Worm (Caenorhabditis elegans) whole organism, L2 larva: Measurements from ENCODE around the gene cthd-1.
A peak's percentile ranks its signal among the peaks of the same experiment; 100 is the strongest.

Experiments
- C34F6.9 ChIP-seq: fragments of 150-350 bp; optimal IDR thresholded peaks from 2 replicates; lab custom pipeline; 2014; ENCODE audit warnings: missing biosample characterization, missing genetic modification characterization
- F13H6.1 ChIP-seq: sonication (generic microtip); optimal IDR thresholded peaks from 2 replicates; lab custom pipeline; 2016; ENCODE audit warnings: missing genetic modification characterization, missing compliant biosample characterization
- R02D3.7 ChIP-seq: fragments of 150-350 bp; optimal IDR thresholded peaks from 2 replicates; lab custom pipeline; 2014; ENCODE audit warnings: missing biosample characterization, missing genetic modification characterization
- Y55F3AM.14 ChIP-seq: fragments of 200-800 bp; sonication (Bioruptor generic); optimal IDR thresholded peaks from 2 replicates; lab custom pipeline; 2018; ENCODE audit warnings: mild to moderate bottlenecking, missing genetic modification characterization, missing compliant biosample characterization
- ZK546.5 ChIP-seq: sonication (generic microtip); optimal IDR thresholded peaks from 2 replicates; lab custom pipeline; 2017; ENCODE audit warnings: missing biosample characterization, missing genetic modification characterization
- alr-1 ChIP-seq: fragments of 150-350 bp; optimal IDR thresholded peaks from 2 replicates; lab custom pipeline; 2014; ENCODE audit warnings: missing biosample characterization, missing genetic modification characterization
- aly-2 ChIP-seq: fragments of 150-350 bp; optimal IDR thresholded peaks from 2 replicates; lab custom pipeline; 2014; ENCODE audit warnings: missing biosample characterization, missing genetic modification characterization
- ama-1 ChIP-seq: fragments of 150-350 bp; optimal IDR thresholded peaks from 2 replicates; lab custom pipeline; 2018; ENCODE audit warnings: inconsistent platforms
- blmp-1 ChIP-seq: sonication (generic microtip); optimal IDR thresholded peaks from 2 replicates; lab custom pipeline; 2017; ENCODE audit warnings: missing genetic modification characterization, mild to moderate bottlenecking, missing compliant biosample characterization, antibody characterized with exemption, moderate library complexity; ENCODE audit not compliant: insufficient read depth
- ceh-82 ChIP-seq: fragments of 150-350 bp; optimal IDR thresholded peaks from 2 replicates; lab custom pipeline; 2014; ENCODE audit warnings: missing biosample characterization, missing genetic modification characterization
- crh-2 ChIP-seq: sonication (generic microtip); optimal IDR thresholded peaks from 2 replicates; lab custom pipeline; 2017; ENCODE audit warnings: missing biosample characterization, missing genetic modification characterization
- dmd-4 ChIP-seq: sonication (generic microtip); optimal IDR thresholded peaks from 2 replicates; lab custom pipeline; 2017; ENCODE audit warnings: missing biosample characterization, missing genetic modification characterization
- elt-3 ChIP-seq: sonication (generic microtip); optimal IDR thresholded peaks from 2 replicates; lab custom pipeline; 2017; ENCODE audit warnings: missing biosample characterization, missing genetic modification characterization
- fos-1 ChIP-seq: fragments of 150-350 bp; optimal IDR thresholded peaks from 2 replicates; lab custom pipeline; 2014; ENCODE audit warnings: missing biosample characterization, missing genetic modification characterization
- gmeb-1 ChIP-seq: fragments of 150-350 bp; optimal IDR thresholded peaks from 2 replicates; lab custom pipeline; 2014; ENCODE audit warnings: missing biosample characterization, missing genetic modification characterization
- lin-11 ChIP-seq: fragments of 150-350 bp; sonication (generic microtip); optimal IDR thresholded peaks from 2 replicates; lab custom pipeline; 2014; ENCODE audit warnings: missing biosample characterization, missing genetic modification characterization, inconsistent platforms, mixed read lengths
- lin-13 ChIP-seq: fragments of 150-350 bp; optimal IDR thresholded peaks from 2 replicates; lab custom pipeline; 2014; ENCODE audit warnings: missing biosample characterization, missing genetic modification reagents, missing genetic modification characterization
- lin-39 ChIP-seq: fragments of 150-350 bp; optimal IDR thresholded peaks from 2 replicates; lab custom pipeline; 2014; ENCODE audit warnings: missing biosample characterization, missing genetic modification reagents, missing genetic modification characterization
- lsy-2 ChIP-seq, 2 experiments: fragments of 150-350 bp in 1 of 2; sonication (generic microtip) in 1 of 2; optimal IDR thresholded peaks; 2 replicates each; lab custom pipeline; 2014 to 2017; ENCODE audit warnings: missing biosample characterization in 2 of 2, missing genetic modification characterization in 2 of 2
- mbf-1 ChIP-seq: sonication (generic microtip); optimal IDR thresholded peaks from 2 replicates; lab custom pipeline; 2017; ENCODE audit warnings: missing biosample characterization, missing genetic modification characterization
- mdl-1 ChIP-seq, 2 experiments: fragments of 150-350 bp in 1 of 2; sonication (generic microtip) in 1 of 2; optimal IDR thresholded peaks; 2 replicates each; lab custom pipeline; 2017; ENCODE audit warnings: missing biosample characterization in 2 of 2, missing genetic modification characterization in 2 of 2
- nhr-10 ChIP-seq: sonication (generic microtip); optimal IDR thresholded peaks from 2 replicates; lab custom pipeline; 2017; ENCODE audit warnings: missing biosample characterization, missing genetic modification characterization
- nhr-11 ChIP-seq: fragments of 150-350 bp; optimal IDR thresholded peaks from 2 replicates; lab custom pipeline; 2014; ENCODE audit warnings: missing biosample characterization, missing genetic modification characterization
- nhr-12 ChIP-seq: fragments of 150-350 bp; optimal IDR thresholded peaks from 2 replicates; lab custom pipeline; 2014; ENCODE audit warnings: missing biosample characterization, missing genetic modification characterization
- nhr-129 ChIP-seq: fragments of 150-350 bp; optimal IDR thresholded peaks from 2 replicates; lab custom pipeline; 2014; ENCODE audit warnings: missing biosample characterization, missing genetic modification characterization
- nhr-21 ChIP-seq: fragments of 150-350 bp; optimal IDR thresholded peaks from 2 replicates; lab custom pipeline; 2014; ENCODE audit warnings: missing biosample characterization, missing genetic modification characterization
- nhr-23 ChIP-seq: fragments of 150-350 bp; optimal IDR thresholded peaks from 2 replicates; lab custom pipeline; 2014; ENCODE audit warnings: missing biosample characterization, missing genetic modification reagents, missing genetic modification characterization
- nhr-237 ChIP-seq: fragments of 150-350 bp; optimal IDR thresholded peaks from 2 replicates; lab custom pipeline; 2014; ENCODE audit warnings: missing biosample characterization, missing genetic modification characterization
- nhr-6 ChIP-seq: fragments of 150-350 bp; optimal IDR thresholded peaks from 2 replicates; lab custom pipeline; 2014; ENCODE audit warnings: missing biosample characterization, missing genetic modification characterization
- nhr-77 ChIP-seq: fragments of 150-350 bp; optimal IDR thresholded peaks from 2 replicates; lab custom pipeline; 2014; ENCODE audit warnings: missing biosample characterization, missing genetic modification characterization
- peb-1 ChIP-seq: fragments of 150-350 bp; optimal IDR thresholded peaks from 2 replicates; lab custom pipeline; 2014; ENCODE audit warnings: missing biosample characterization, missing genetic modification characterization
- sem-4 ChIP-seq: fragments of 150-350 bp; optimal IDR thresholded peaks from 2 replicates; lab custom pipeline; 2014; ENCODE audit warnings: missing biosample characterization, missing genetic modification reagents, missing genetic modification characterization
- skn-1 ChIP-seq: sonication (generic microtip); optimal IDR thresholded peaks from 2 replicates; lab custom pipeline; 2017; ENCODE audit warnings: missing biosample characterization, missing genetic modification characterization
- sma-3 ChIP-seq: sonication (generic microtip); optimal IDR thresholded peaks from 2 replicates; lab custom pipeline; 2016; ENCODE audit warnings: missing genetic modification reagents, missing genetic modification characterization, missing compliant biosample characterization
- sma-9 ChIP-seq, 2 experiments: fragments of 150-350 bp in 1 of 2; sonication (generic microtip) in 1 of 2; optimal IDR thresholded peaks; 2 replicates each; lab custom pipeline; 2014 to 2016; ENCODE audit warnings: missing genetic modification characterization in 2 of 2, mild to moderate bottlenecking in 1 of 2, missing biosample characterization in 1 of 2, missing compliant biosample characterization in 1 of 2, missing genetic modification reagents in 1 of 2, moderate library complexity in 1 of 2
- snpc-4 ChIP-seq: fragments of 150-350 bp; optimal IDR thresholded peaks from 2 replicates; lab custom pipeline; 2014; ENCODE audit warnings: missing biosample characterization, missing genetic modification characterization
- unc-39 ChIP-seq: fragments of 150-350 bp; optimal IDR thresholded peaks from 2 replicates; lab custom pipeline; 2014; ENCODE audit warnings: missing biosample characterization, missing genetic modification characterization
- unc-55 ChIP-seq: fragments of 150-350 bp; sonication (generic microtip); optimal IDR thresholded peaks from 3 replicates; lab custom pipeline; 2014; ENCODE audit warnings: missing biosample characterization, missing genetic modification reagents, missing genetic modification characterization
- unc-62 ChIP-seq: fragments of 150-350 bp; optimal IDR thresholded peaks from 2 replicates; lab custom pipeline; 2014; ENCODE audit warnings: missing biosample characterization, missing genetic modification reagents, missing genetic modification characterization
- zag-1 ChIP-seq: fragments of 150-350 bp; optimal IDR thresholded peaks from 2 replicates; lab custom pipeline; 2014; ENCODE audit warnings: missing biosample characterization, missing genetic modification characterization
- ztf-1 ChIP-seq: fragments of 200-800 bp; sonication (Bioruptor generic); conservative IDR thresholded peaks from 2 replicates; pipeline ENCODE4 v1.3.6; 2022; ENCODE audit warnings: missing genetic modification characterization, missing compliant biosample characterization
- ztf-11 ChIP-seq: sonication (generic microtip); optimal IDR thresholded peaks from 2 replicates; lab custom pipeline; 2017; ENCODE audit warnings: missing biosample characterization, missing genetic modification characterization
- ztf-4 ChIP-seq: fragments of 150-350 bp; optimal IDR thresholded peaks from 2 replicates; lab custom pipeline; 2014; ENCODE audit warnings: missing biosample characterization, missing genetic modification characterization

The cthd-1 gene

ce11 chrV:9685559-9685958 lies 7.5 kb downstream of the cthd-1 start, which contains the start of gene ZK287.4:
TSS of gene ZK287.4 (minus strand) at chrV:9685659.
- no peak for TF ChIP-seq sma-3
- TF ChIP-seq lin-39 (tag; lab: Kevin White, UChicago): no peak
- TF ChIP-seq F13H6.1 (tag; lab: Kevin White, UChicago): no peak
- no peak for TF ChIP-seq nhr-21 (tag; lab: Kevin White, UChicago)
- TF ChIP-seq lsy-2 (tag; optimal IDR thresholded peaks at IDR 0.05; lab: Kevin White, UChicago): no peak
- no peak for TF ChIP-seq sem-4 (tag; lab: Kevin White, UChicago)
- TF ChIP-seq unc-62 (GFP tag; lab: Kevin White, UChicago): no peak
- TF ChIP-seq ZK546.5 (tag; lab: Kevin White, UChicago): no peak
- TF ChIP-seq fos-1: no peak
- no peak for TF ChIP-seq aly-2 (tag; lab: Kevin White, UChicago)
- TF ChIP-seq nhr-77 (tag; lab: Kevin White, UChicago): no peak
- TF ChIP-seq ztf-4: no peak
- TF ChIP-seq gmeb-1 (tag; lab: Kevin White, UChicago): no peak
- TF ChIP-seq mbf-1 (tag; lab: Kevin White, UChicago): no peak
- TF ChIP-seq, all 48 proteins: peak for 0

ce11 chrV:9689364-9689763 lies 11.3 kb downstream of the cthd-1 start:
- TF ChIP-seq mdl-1 (tag; optimal IDR thresholded peaks at IDR 0.05; lab: Kevin White, UChicago) (no peak), nhr-10 (tag; lab: Kevin White, UChicago) (no peak), Y55F3AM.14 (GFP tag; lab: Kevin White, UChicago) (no peak), unc-39 (no peak), gmeb-1 (tag; lab: Kevin White, UChicago) (no peak), nhr-23 (tag; lab: Kevin White, UChicago) (no peak), lsy-2 (tag; optimal IDR thresholded peaks at IDR 0.05; lab: Kevin White, UChicago) (no peak), ama-1 (no peak), blmp-1 (tag; lab: Kevin White, UChicago) (no peak), nhr-21 (tag; lab: Kevin White, UChicago) (no peak), alr-1 (no peak), nhr-12 (tag; lab: Kevin White, UChicago) (no peak), nhr-237 (no peak), mbf-1 (tag; lab: Kevin White, UChicago) (no peak), C34F6.9 (tag; lab: Kevin White, UChicago) (no peak), nhr-129 (no peak), snpc-4 (no peak), elt-3 (tag; lab: Kevin White, UChicago) (no peak), ztf-4 (no peak)
- TF ChIP-seq, all 48 proteins: peak for 0

- TF ChIP-seq unc-39 (no peak), unc-55 (no peak), lsy-2 (tag; optimal IDR thresholded peaks at IDR 0.05; lab: Kevin White, UChicago) (no peak), ztf-11 (tag; lab: Kevin White, UChicago) (no peak), lin-11 (tag; lab: Kevin White, UChicago) (no peak), ceh-82 (tag; lab: Kevin White, UChicago) (no peak), peb-1 (no peak), R02D3.7 (no peak)
- TF ChIP-seq, all 48 proteins: peak for 0
Measured at ce11 chrV:9690099-9690572, 12.1 kb downstream of the cthd-1 start, which contains the start of gene rbx-1. TSS of gene rbx-1 (minus strand) at chrV:9690522.

- no peak for TF ChIP-seq nhr-23 (tag; lab: Kevin White, UChicago)
- no peak for TF ChIP-seq skn-1 (tag; lab: Kevin White, UChicago)
- TF ChIP-seq sma-9 (GFP tag; optimal IDR thresholded peaks at IDR 0.05; lab: Kevin White, UChicago): peak; percentile 43
- TF ChIP-seq sma-9 (tag; optimal IDR thresholded peaks at IDR 0.05; lab: Kevin White, UChicago): no peak
- no peak for TF ChIP-seq nhr-12 (tag; lab: Kevin White, UChicago)
- TF ChIP-seq C34F6.9 (tag; lab: Kevin White, UChicago): peak; percentile 72
- no peak for TF ChIP-seq ztf-11 (tag; lab: Kevin White, UChicago)
- no peak for TF ChIP-seq ama-1
- TF ChIP-seq nhr-129: peak; percentile 32
- TF ChIP-seq dmd-4: no peak
- TF ChIP-seq sem-4 (tag; lab: Kevin White, UChicago): peak; percentile 56
- peak; percentile 49 for TF ChIP-seq gmeb-1 (tag; lab: Kevin White, UChicago)
- TF ChIP-seq snpc-4: no peak
- TF ChIP-seq elt-3 (tag; lab: Kevin White, UChicago): no peak
- TF ChIP-seq lin-13: no peak
- no peak for TF ChIP-seq mbf-1 (tag; lab: Kevin White, UChicago)
- TF ChIP-seq crh-2 (tag; lab: Kevin White, UChicago): peak; percentile 58
- no peak for TF ChIP-seq mdl-1 (tag; optimal IDR thresholded peaks at IDR 0.05; lab: Kevin White, UChicago)
- no peak for TF ChIP-seq aly-2 (tag; lab: Kevin White, UChicago)
- TF ChIP-seq zag-1: no peak
- no peak for TF ChIP-seq nhr-237
- no peak for TF ChIP-seq nhr-10 (tag; lab: Kevin White, UChicago)
- no peak for TF ChIP-seq nhr-11 (tag; lab: Kevin White, UChicago)
- TF ChIP-seq ztf-4: no peak
- TF ChIP-seq unc-55: peak; percentile 43
- no peak for TF ChIP-seq peb-1
- peak; percentile 64 to 92 for TF ChIP-seq lsy-2 (tag; optimal IDR thresholded peaks at IDR 0.05; lab: Kevin White, UChicago)
- no peak for TF ChIP-seq ceh-82 (tag; lab: Kevin White, UChicago)
- no peak for TF ChIP-seq unc-39
- TF ChIP-seq ztf-1 (GFP tag; lab: Robert Waterston, UW): no peak
- peak; percentile 24 for TF ChIP-seq nhr-21 (tag; lab: Kevin White, UChicago)
- peak; percentile 43 for TF ChIP-seq sma-3
- no peak for TF ChIP-seq lin-39 (tag; lab: Kevin White, UChicago)
- peak; percentile 4 for TF ChIP-seq F13H6.1 (tag; lab: Kevin White, UChicago)
- peak; percentile 51 for TF ChIP-seq nhr-6
- TF ChIP-seq lin-11 (tag; lab: Kevin White, UChicago): no peak
- TF ChIP-seq fos-1: peak; percentile 55
Measured at ce11 chrV:9690728-9691127, 12.7 kb downstream of the cthd-1 start.
